Worm (Caenorhabditis elegans): ENCODE data around the gene sre-26.

DNA sequence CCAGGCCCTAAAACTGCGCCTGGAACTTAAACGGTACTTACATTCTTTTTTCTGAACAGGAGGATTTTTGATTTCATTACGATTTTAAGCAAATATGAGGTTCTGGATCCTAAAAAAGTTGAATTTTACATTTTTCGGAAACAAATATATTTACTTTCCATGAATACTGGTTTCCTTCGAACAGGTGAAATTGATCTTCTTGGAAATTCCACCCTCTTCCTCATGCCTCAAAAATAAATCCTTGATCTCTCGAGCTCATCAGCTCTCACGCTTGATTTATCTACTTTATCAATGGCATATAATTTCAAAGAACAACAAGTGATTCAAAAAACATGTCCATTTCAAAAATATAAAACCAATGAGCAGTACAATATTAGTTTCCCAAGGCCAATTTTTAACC, 32.9 kb downstream of the sre-26 start:
- TF ChIP-seq flh-1 (GFP tag; optimal IDR thresholded peaks at IDR 0.05), result no peak
- TF ChIP-seq lin-13 (tag; optimal IDR thresholded peaks at IDR 0.05), result no peak
- no peak for TF ChIP-seq unc-62 (GFP tag; optimal IDR thresholded peaks at IDR 0.05)
- no peak for TF ChIP-seq ces-1 (GFP tag; optimal IDR thresholded peaks at IDR 0.05)
- no peak for TF ChIP-seq pha-4 (tag; optimal IDR thresholded peaks at IDR 0.05)
- TF ChIP-seq snpc-4 (tag; optimal IDR thresholded peaks at IDR 0.05), result no peak
- no peak for TF ChIP-seq lsy-2 (tag; optimal IDR thresholded peaks at IDR 0.05)
- no peak for TF ChIP-seq elt-1 (tag; optimal IDR thresholded peaks at IDR 0.05; ENCODE audit: borderline replicate concordance, insufficient read depth)
- TF ChIP-seq elt-3 (tag; optimal IDR thresholded peaks at IDR 0.05), result no peak
